Fruit fly (Drosophila melanogaster) whole organism, prepupa: ENCODE results near the gene Frmd5.

ENCODE experiments used
- Blimp-1 ChIP-seq: fragments of 200-800 bp; sonication (Bioruptor generic); optimal IDR thresholded peaks from 3 replicates; lab custom pipeline; 2017; ENCODE audit warnings: missing biosample characterization, missing genetic modification characterization, mild to moderate bottlenecking, moderate library complexity, missing genetic modification reagents
- CG10631 ChIP-seq: fragments of 200-800 bp; sonication (Bioruptor generic); optimal IDR thresholded peaks from 2 replicates; lab custom pipeline; 2016; ENCODE audit warnings: missing biosample characterization, missing genetic modification characterization
- CG31627 ChIP-seq: fragments of 200-800 bp; sonication (Bioruptor generic); optimal IDR thresholded peaks from 3 replicates; lab custom pipeline; 2016; ENCODE audit warnings: missing biosample characterization, missing genetic modification characterization
- CG6792 ChIP-seq: fragments of 200-800 bp; sonication (Bioruptor generic); optimal IDR thresholded peaks from 3 replicates; lab custom pipeline; 2016; ENCODE audit warnings: missing biosample characterization, missing genetic modification characterization
- Gug ChIP-seq: fragments of 200-800 bp; sonication (Bioruptor generic); IDR thresholded peaks from 2 replicates; pipeline ENCODE4 v1.3.6; 2022; ENCODE audit warnings: missing biosample characterization, missing genetic modification characterization
- Lpt ChIP-seq: fragments of 200-800 bp; sonication (Bioruptor generic); optimal IDR thresholded peaks from 3 replicates; lab custom pipeline; 2016; ENCODE audit warnings: missing biosample characterization, missing genetic modification characterization
- dac ChIP-seq: fragments of 200-800 bp; sonication (Bioruptor generic); optimal IDR thresholded peaks from 2 replicates; lab custom pipeline; 2017; ENCODE audit warnings: missing biosample characterization, mild to moderate bottlenecking, missing genetic modification characterization
- dsx ChIP-seq: fragments of 200-800 bp; optimal IDR thresholded peaks from 3 replicates; lab custom pipeline; 2019; ENCODE audit warnings: missing biosample characterization, mild to moderate bottlenecking, missing genetic modification characterization, moderate library complexity; ENCODE audit not compliant: poor library complexity, severe bottlenecking
- eg ChIP-seq: fragments of 200-800 bp; sonication (Bioruptor generic); IDR thresholded peaks from 3 replicates; pipeline ENCODE4 v1.3.6; 2022; ENCODE audit warnings: missing biosample characterization, missing genetic modification characterization
- lz ChIP-seq: fragments of 200-800 bp; sonication (Bioruptor generic); optimal IDR thresholded peaks from 3 replicates; lab custom pipeline; 2016; ENCODE audit warnings: missing biosample characterization, missing genetic modification characterization
- svp ChIP-seq: fragments of 200-800 bp; sonication (Bioruptor generic); peaks from one replicate; lab custom pipeline; 2016; ENCODE audit warnings: missing biosample characterization, missing genetic modification characterization

DNA sequence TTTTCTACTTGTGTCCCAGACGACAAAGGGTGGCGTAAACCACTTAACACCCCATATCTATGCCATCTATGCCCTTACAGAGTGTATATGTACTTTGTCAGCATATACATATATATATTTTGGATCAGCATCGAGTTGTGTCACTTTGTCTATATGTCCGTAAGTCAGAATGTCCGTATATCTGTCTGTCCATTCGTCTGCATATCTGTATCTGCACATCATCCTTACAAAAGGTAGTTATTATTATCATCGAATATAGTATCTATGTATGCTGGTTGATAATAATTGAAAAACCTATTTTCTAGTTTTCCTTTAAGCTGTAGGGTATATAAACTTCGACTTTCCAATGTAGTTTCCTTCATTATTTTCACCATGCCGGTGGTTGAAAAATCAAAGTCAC is 6.9 kb downstream of the Frmd5 start:
- TF ChIP-seq CG10631 (GFP tag; lab: Kevin White, UChicago), result no peak
- TF ChIP-seq lz, result no peak
- no peak for TF ChIP-seq svp
- TF ChIP-seq dsx (GFP tag; lab: Kevin White, UChicago), result no peak
- TF ChIP-seq CG31627 (GFP tag; lab: Kevin White, UChicago), result no peak
- no peak for TF ChIP-seq Lpt (GFP tag; lab: Kevin White, UChicago)
- no peak for TF ChIP-seq CG6792 (GFP tag; lab: Kevin White, UChicago)
- no peak for TF ChIP-seq Gug (GFP tag; lab: Robert Waterston, UW)
- TF ChIP-seq Blimp-1, result no peak
- no peak for TF ChIP-seq dac (GFP tag; lab: Kevin White, UChicago)
- TF ChIP-seq eg (GFP tag; lab: Robert Waterston, UW), result no peak
